Fruit fly (Drosophila melanogaster) whole organism, embryonic: Measurements from ENCODE around the gene CG10477.
A peak's percentile ranks its signal among the peaks of the same experiment; 100 is the strongest.

Experiments used
- Aef1 ChIP-seq: fragments of 200-800 bp; sonication (Bioruptor generic); IDR thresholded peaks from 3 replicates; pipeline ENCODE4 v1.3.6; 2022; ENCODE audit warnings: missing biosample characterization, missing genetic modification characterization
- CG10979 ChIP-seq: fragments of 200-800 bp; sonication (Bioruptor generic); optimal IDR thresholded peaks from 2 replicates; lab custom pipeline; 2018; ENCODE audit warnings: missing biosample characterization, mild to moderate bottlenecking, missing genetic modification characterization, moderate library complexity
- CG15011 ChIP-seq: fragments of 200-800 bp; sonication (Bioruptor generic); optimal IDR thresholded peaks from 3 replicates; lab custom pipeline; 2018; ENCODE audit warnings: missing biosample characterization, mild to moderate bottlenecking, missing genetic modification characterization
- CG1529 ChIP-seq: fragments of 200-800 bp; sonication (Bioruptor generic); optimal IDR thresholded peaks from 3 replicates; lab custom pipeline; 2018; ENCODE audit warnings: missing biosample characterization, missing genetic modification characterization
- CG18011 ChIP-seq: fragments of 200-800 bp; sonication (Bioruptor generic); optimal IDR thresholded peaks from 2 replicates; lab custom pipeline; 2017; ENCODE audit warnings: missing biosample characterization, missing genetic modification characterization, mild to moderate bottlenecking, moderate library complexity, missing genotype
- CG18599 ChIP-seq: fragments of 200-800 bp; sonication (Bioruptor generic); optimal IDR thresholded peaks from 3 replicates; lab custom pipeline; 2017; ENCODE audit warnings: missing biosample characterization, missing genetic modification characterization, mild to moderate bottlenecking, moderate library complexity, missing genetic modification reagents
- CG31224 ChIP-seq: fragments of 200-800 bp; sonication (Bioruptor generic); IDR thresholded peaks from 2 replicates; pipeline ENCODE4 v1.3.6; 2022; ENCODE audit warnings: missing biosample characterization, missing genetic modification characterization
- CG34376 ChIP-seq: fragments of 200-800 bp; sonication (Bioruptor generic); optimal IDR thresholded peaks from 2 replicates; lab custom pipeline; 2018; ENCODE audit warnings: missing biosample characterization, mild to moderate bottlenecking, missing genetic modification characterization
- CG9215 ChIP-seq: fragments of 200-800 bp; sonication (Bioruptor generic); IDR thresholded peaks from 2 replicates; pipeline ENCODE4 v1.3.6; 2022; ENCODE audit warnings: missing biosample characterization, missing genetic modification characterization
- D19A ChIP-seq: fragments of 200-800 bp; optimal IDR thresholded peaks from 3 replicates; lab custom pipeline; 2019; ENCODE audit warnings: missing biosample characterization, mild to moderate bottlenecking, missing genetic modification characterization, moderate library complexity
- Dip3 ChIP-seq: fragments of 200-800 bp; sonication (Bioruptor generic); optimal IDR thresholded peaks from 3 replicates; lab custom pipeline; 2016; ENCODE audit warnings: missing biosample characterization, missing genetic modification characterization
- Doc3 ChIP-seq: fragments of 200-800 bp; sonication (Bioruptor generic); IDR thresholded peaks from 3 replicates; pipeline ENCODE4 v1.3.6; 2022; ENCODE audit warnings: missing biosample characterization, missing genetic modification characterization; ENCODE audit not compliant: partially characterized antibody
- Drgx ChIP-seq: fragments of 200-800 bp; sonication (Bioruptor generic); IDR thresholded peaks from 2 replicates; pipeline ENCODE4 v1.3.6; 2022; ENCODE audit warnings: missing biosample characterization, missing genetic modification characterization
- Ets65A ChIP-seq: fragments of 200-800 bp; sonication (Bioruptor generic); peaks from one replicate; lab custom pipeline; 2016; ENCODE audit warnings: missing biosample characterization, missing genetic modification characterization
- Hey ChIP-seq: fragments of 200-800 bp; sonication (Bioruptor generic); optimal IDR thresholded peaks from 3 replicates; lab custom pipeline; 2018; ENCODE audit warnings: missing biosample characterization, mild to moderate bottlenecking, missing genetic modification characterization
- Nf-YA ChIP-seq: fragments of 200-800 bp; sonication (Bioruptor generic); IDR thresholded peaks from 2 replicates; pipeline ENCODE4 v1.3.6; 2022; ENCODE audit warnings: missing biosample characterization, missing genetic modification characterization
- Nf-YC ChIP-seq: fragments of 200-800 bp; optimal IDR thresholded peaks from 3 replicates; lab custom pipeline; 2019; ENCODE audit warnings: missing biosample characterization, mild to moderate bottlenecking, missing genetic modification characterization, moderate library complexity
- bcd ChIP-seq: fragments of 200-800 bp; sonication (Bioruptor generic); optimal IDR thresholded peaks from 2 replicates; lab custom pipeline; 2017; ENCODE audit warnings: missing biosample characterization, mild to moderate bottlenecking, missing genetic modification characterization
- btn ChIP-seq: fragments of 200-800 bp; sonication (Bioruptor generic); optimal IDR thresholded peaks from 2 replicates; lab custom pipeline; 2016; ENCODE audit warnings: missing biosample characterization, missing genetic modification characterization
- caup ChIP-seq: fragments of 200-800 bp; sonication (Bioruptor generic); optimal IDR thresholded peaks from 3 replicates; lab custom pipeline; 2017; ENCODE audit warnings: missing biosample characterization, mild to moderate bottlenecking, missing genetic modification characterization, moderate library complexity; ENCODE audit not compliant: severe bottlenecking
- chif ChIP-seq, 2 experiments: fragments of 200-800 bp; sonication (Bioruptor generic); optimal IDR thresholded peaks; 3 replicates each; lab custom pipeline; 2016; ENCODE audit warnings: missing biosample characterization in 2 of 2, missing genetic modification characterization in 2 of 2
- crc ChIP-seq: fragments of 200-800 bp; sonication (Bioruptor generic); optimal IDR thresholded peaks from 2 replicates; lab custom pipeline; 2016; ENCODE audit warnings: missing biosample characterization, missing genetic modification characterization
- exex ChIP-seq: fragments of 200-800 bp; sonication (Bioruptor generic); optimal IDR thresholded peaks from 4 replicates; lab custom pipeline; 2018; ENCODE audit warnings: missing biosample characterization, mild to moderate bottlenecking, missing genetic modification characterization, moderate library complexity
- grn ChIP-seq: fragments of 200-800 bp; sonication (Bioruptor generic); optimal IDR thresholded peaks from 3 replicates; lab custom pipeline; 2017; ENCODE audit warnings: missing biosample characterization, missing genetic modification characterization
- gro ChIP-seq: fragments of 200-800 bp; sonication (Bioruptor generic); optimal IDR thresholded peaks from 2 replicates; lab custom pipeline; 2016; ENCODE audit warnings: missing biosample characterization, missing genetic modification characterization
- mirr ChIP-seq: fragments of 200-800 bp; sonication (Bioruptor generic); optimal IDR thresholded peaks from 3 replicates; lab custom pipeline; 2018; ENCODE audit warnings: missing biosample characterization, mild to moderate bottlenecking, missing genetic modification characterization
- nerfin-2 ChIP-seq: fragments of 200-800 bp; sonication (Bioruptor generic); IDR thresholded peaks from 2 replicates; pipeline ENCODE4 v1.3.6; 2022; ENCODE audit warnings: missing biosample characterization, missing genetic modification characterization; ENCODE audit not compliant: partially characterized antibody
- sd ChIP-seq: fragments of 200-800 bp; sonication (Bioruptor generic); optimal IDR thresholded peaks from 3 replicates; lab custom pipeline; 2018; ENCODE audit warnings: missing biosample characterization, mild to moderate bottlenecking, missing genetic modification characterization, moderate library complexity
- sens ChIP-seq: fragments of 200-800 bp; sonication (Bioruptor generic); peaks from one replicate; lab custom pipeline; 2016; ENCODE audit warnings: missing biosample characterization, missing genetic modification characterization
- sens-2 ChIP-seq: fragments of 200-800 bp; sonication (Bioruptor generic); IDR thresholded peaks from 2 replicates; pipeline ENCODE4 v1.3.6; 2022; ENCODE audit warnings: missing biosample characterization, missing genetic modification characterization
- sisA ChIP-seq: fragments of 200-800 bp; sonication (Bioruptor generic); IDR thresholded peaks from 2 replicates; pipeline ENCODE4 v1.3.6; 2022; ENCODE audit warnings: missing biosample characterization, missing genetic modification characterization
- sug ChIP-seq: fragments of 200-800 bp; optimal IDR thresholded peaks from 2 replicates; lab custom pipeline; 2019; ENCODE audit warnings: missing biosample characterization, mild to moderate bottlenecking, missing genetic modification characterization, moderate library complexity
- trh ChIP-seq: fragments of 200-800 bp; sonication (Bioruptor generic); optimal IDR thresholded peaks from 2 replicates; lab custom pipeline; 2016; ENCODE audit warnings: missing biosample characterization, missing genetic modification characterization
- yki ChIP-seq: fragments of >200 bp; optimal IDR thresholded peaks from 3 replicates; lab custom pipeline; 2018

Gene CG10477

DNA sequence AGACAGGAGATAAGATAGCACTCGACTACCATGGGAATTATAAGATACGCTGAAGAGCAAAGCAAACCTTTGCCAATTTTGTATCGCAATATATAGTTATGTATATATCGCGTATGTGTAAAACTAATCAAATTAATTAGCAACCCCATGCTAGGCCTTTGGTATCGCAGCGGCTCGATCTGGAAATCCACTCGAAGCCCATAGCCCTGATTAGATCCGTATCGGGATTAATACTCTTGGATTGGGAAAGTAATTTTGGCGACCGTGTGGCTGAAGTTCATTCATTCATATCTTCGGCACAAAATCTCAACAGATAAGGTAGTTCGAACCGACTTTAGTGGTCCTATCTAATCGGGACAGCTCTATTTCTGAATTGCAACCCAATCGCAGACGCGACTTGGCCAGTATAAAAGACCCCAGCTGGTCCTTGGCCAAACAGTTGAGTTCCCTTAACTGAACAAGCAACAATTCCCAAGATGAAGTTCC, 4.4 kb upstream of the CG10477 start, which contains the start of gene Jon65Aiv:
Jon65Aiv (plus strand) TSS at position 436 of the 486 bp plus-strand sequence.
- TF ChIP-seq CG31224 (no peak), Nf-YC (tag; lab: Kevin White, UChicago) (no peak), grn (peak; percentile 98), sisA (GFP tag; lab: Robert Waterston, UW) (no peak), CG18599 (GFP tag; lab: Kevin White, UChicago) (peak; percentile 8), Dip3 (no peak), bcd (GFP tag; lab: Kevin White, UChicago) (no peak), Doc3 (GFP tag; lab: Robert Waterston, UW) (no peak), sug (tag; lab: Kevin White, UChicago) (peak; percentile 81), Ets65A (peak; percentile 20), yki (no peak), gro (GFP tag; lab: Kevin White, UChicago) (peak; percentile 21), btn (GFP tag; lab: Kevin White, UChicago) (no peak), chif (GFP tag; optimal IDR thresholded peaks at IDR 0.05; lab: Kevin White, UChicago) (no peak), Hey (peak; percentile 74), CG34376 (GFP tag; lab: Kevin White, UChicago) (peak; percentile 70), mirr (GFP tag; lab: Kevin White, UChicago) (peak; percentile 91), CG10979 (tag; lab: Kevin White, UChicago) (no peak), exex (peak; percentile 97)

DNA sequence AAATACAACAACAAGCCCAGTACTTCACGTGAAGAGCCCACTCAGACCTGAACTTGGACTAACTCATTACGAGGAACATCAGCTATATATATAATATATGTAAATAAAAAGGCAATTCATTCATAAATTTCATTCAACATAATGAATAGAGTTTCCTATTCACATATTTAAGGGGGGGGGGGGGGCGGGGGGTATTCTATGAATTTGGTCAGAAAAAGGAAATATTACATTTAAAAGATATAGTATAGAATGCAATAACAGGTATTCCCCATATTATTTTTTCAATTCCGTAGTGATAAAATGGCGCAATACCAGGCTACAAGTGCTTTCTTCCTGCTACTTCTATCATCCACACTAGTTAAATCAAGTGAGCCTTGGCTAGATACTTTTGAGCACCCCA, 2.4 kb upstream of the CG10477 start, which contains the start of gene CG6462:
CG6462 (plus strand) TSS at position 301 of the 400 bp plus-strand sequence.
- TF ChIP-seq sens (GFP tag; lab: Kevin White, UChicago) (peak; percentile 23), nerfin-2 (no peak)

DNA sequence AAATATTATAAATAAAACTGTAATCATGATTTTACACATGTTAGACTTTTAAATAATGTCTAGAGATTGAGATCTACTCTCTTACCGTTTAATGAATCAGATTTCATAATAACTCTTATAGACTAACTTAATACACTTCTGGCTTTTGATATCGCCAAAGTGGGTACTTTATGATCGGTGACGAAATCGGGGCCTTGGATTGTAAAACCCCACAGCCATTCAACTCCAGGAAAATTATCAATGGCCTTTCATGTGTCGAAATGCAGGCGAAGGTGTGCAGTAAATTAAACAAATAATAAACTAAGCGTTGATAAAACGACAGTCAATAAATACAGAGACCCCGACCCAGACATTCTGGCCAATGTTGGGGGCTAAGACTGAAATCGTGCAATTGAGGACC, 1.7 kb upstream of the CG10477 start:
- TF ChIP-seq D19A (tag; lab: Kevin White, UChicago) (peak; percentile 30), CG15011 (no peak), sug (tag; lab: Kevin White, UChicago) (peak; percentile 26)
- TF ChIP-seq, all 482 proteins: peak for 2

DNA sequence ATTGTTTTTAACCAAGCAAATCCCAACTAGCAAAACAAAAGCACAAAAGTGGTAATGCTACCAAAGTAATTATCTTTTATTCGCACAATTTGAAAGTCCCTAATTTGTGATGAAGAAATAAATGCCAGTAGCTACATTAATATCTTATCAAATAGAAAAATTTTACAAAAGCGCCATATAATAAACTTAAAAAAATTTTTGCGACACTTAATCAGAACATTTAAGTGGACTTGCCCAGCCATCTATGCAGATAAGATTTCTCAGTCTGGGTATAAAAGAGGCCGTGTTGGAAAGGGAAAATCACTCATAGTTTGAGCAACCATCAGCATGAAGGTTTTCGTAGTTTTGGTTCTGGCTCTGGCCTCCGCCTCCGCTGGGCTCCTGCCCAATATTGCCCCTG, 505 bp upstream of the CG10477 start, which contains the start of gene yip7:
yip7 (plus strand) TSS at position 301 of the 400 bp plus-strand sequence.
- TF ChIP-seq caup: no peak
- TF ChIP-seq exex: peak; percentile 41
- no peak for TF ChIP-seq crc (GFP tag; lab: Kevin White, UChicago)
- no peak for TF ChIP-seq CG18011 (GFP tag; lab: Kevin White, UChicago)

DNA sequence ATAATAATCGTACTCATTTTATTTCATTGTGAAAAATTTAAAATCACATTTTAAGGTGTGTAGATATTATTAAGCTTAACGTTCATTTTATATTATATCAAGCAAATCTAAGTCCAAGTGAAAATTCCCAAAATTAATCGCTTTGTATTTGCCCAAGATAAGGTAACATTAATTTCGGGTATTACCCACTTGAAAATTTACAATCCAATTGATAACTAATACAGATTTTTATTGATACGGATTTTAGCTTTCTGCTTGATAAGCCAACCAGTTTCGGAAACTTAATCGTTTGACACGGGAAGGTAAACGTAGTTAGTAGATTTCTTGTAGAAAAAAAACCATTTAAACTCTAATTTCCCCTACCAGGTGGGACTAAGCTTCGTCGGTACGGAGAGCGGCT, 1.4 kb downstream of the CG10477 start:
- TF ChIP-seq Drgx (GFP tag; lab: Robert Waterston, UW) (no peak), CG10979 (tag; lab: Kevin White, UChicago) (no peak), caup (no peak), exex (peak; percentile 95), trh (GFP tag; lab: Kevin White, UChicago) (no peak), Aef1 (GFP tag; lab: Robert Waterston, UW) (no peak), CG1529 (GFP tag; lab: Kevin White, UChicago) (no peak), sd (tag; lab: Kevin White, UChicago) (peak; percentile 26), Nf-YA (no peak), sens-2 (GFP tag; lab: Robert Waterston, UW) (peak; percentile 44; the same call in 1 of the 2 replicates), CG9215 (GFP tag; lab: Robert Waterston, UW) (no peak)
